Worm (Caenorhabditis elegans): ENCODE measurements around the gene F46B3.16.

F46B3.16 gene

DNA sequence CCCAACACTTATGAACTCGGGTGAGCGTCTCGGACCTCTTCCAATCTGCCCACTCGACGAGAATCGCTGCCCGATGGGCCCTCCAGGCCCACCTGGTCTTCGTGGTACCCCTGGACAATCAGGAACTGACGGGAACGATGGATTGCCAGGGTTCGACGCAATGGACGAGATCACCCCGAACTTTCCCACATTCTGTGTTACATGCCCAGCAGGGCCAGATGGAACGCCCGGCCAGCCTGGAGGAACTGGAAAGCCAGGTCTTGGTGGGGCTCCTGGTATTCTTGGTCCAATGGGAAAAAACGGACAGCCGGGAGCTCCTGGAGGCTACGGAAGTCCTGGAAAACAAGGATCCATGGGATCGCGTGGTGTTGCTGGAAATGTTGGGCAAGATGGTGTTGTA is 33.7 kb upstream of the F46B3.16 start:
- TF ChIP-seq set-16 (GFP tag; IDR thresholded peaks at IDR 0.05), result peak; percentile 76; the same call in 1 of the 2 replicates
- TF ChIP-seq F44E2.7 (GFP tag; IDR thresholded peaks at IDR 0.05), result 0 out of 2 replicates have a peak, but pooled peaks have one; percentile 31
- no peak for TF ChIP-seq nhr-237 (tag; optimal IDR thresholded peaks at IDR 0.05)
- TF ChIP-seq lin-13 (GFP tag; optimal IDR thresholded peaks at IDR 0.05), result no peak

DNA sequence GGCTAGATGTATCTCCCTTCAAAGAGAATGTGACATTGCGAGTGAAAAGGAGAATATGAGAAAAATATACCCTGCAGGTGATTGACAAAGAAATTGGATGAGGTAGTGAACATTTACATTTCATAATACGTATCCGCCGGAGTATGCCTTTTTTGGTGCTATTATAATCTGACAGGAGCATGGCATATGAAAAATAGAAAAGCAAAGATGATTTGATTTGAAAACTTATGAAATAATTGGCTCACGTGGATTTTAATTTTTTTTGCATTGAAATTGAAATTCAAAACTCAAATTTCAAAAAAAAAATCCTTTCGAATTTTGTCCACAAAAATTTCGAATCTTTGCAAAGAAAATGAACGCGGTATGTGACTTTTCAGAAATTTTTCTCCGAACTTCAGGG is 31.4 kb upstream of the F46B3.16 start, which contains the start of gene ttr-11:
ttr-11 (plus strand) TSS at position 301 of the 400 bp plus-strand sequence.
- TF ChIP-seq mdl-1 (tag; optimal IDR thresholded peaks at IDR 0.05), result no peak
- peak in 1 of 2 experiments; percentile 14 for TF ChIP-seq unc-62 (GFP tag; optimal IDR thresholded peaks at IDR 0.05 in 1 of 2)
- TF ChIP-seq unc-62 (tag; optimal IDR thresholded peaks at IDR 0.05), result no peak
- TF ChIP-seq pqm-1 (tag; optimal IDR thresholded peaks at IDR 0.05), result no peak
- TF ChIP-seq unc-39 (tag; optimal IDR thresholded peaks at IDR 0.05), result no peak
- TF ChIP-seq rbr-2 (tag; optimal IDR thresholded peaks at IDR 0.05), result no peak

DNA sequence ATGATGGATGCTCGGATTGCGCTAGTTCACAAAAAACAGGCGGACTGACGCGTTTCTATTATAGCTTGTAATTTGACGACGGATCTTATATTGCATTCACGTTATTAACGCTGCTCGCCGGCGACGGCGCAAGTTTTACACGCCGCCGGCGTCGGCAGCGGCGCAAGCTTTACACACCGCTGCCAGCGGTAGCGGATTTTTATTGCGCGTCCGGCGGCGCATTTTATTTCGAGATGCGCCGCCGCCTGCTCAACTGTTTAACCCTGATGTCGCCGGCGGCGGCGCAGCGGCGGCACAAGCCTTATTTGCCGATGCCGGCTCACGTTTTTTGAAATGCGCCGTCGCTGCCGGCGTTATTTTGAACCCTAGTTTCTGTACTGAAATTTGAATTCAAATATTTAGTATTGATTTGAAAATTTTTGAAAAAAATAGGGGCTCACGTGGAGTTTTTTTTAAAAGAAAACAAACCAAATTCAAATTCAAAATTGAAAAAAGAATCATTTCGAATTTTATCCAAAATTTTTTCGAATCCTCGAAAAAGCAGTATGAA is 29.7 kb upstream of the F46B3.16 start, which contains the start of gene ttr-57:
ttr-57 (plus strand) TSS at position 500 of the 550 bp plus-strand sequence.
- TF ChIP-seq set-16 (GFP tag; IDR thresholded peaks at IDR 0.05) (peak; percentile 86), lin-13 (GFP tag; optimal IDR thresholded peaks at IDR 0.05) (no peak), T20F7.1 (GFP tag; optimal IDR thresholded peaks at IDR 0.05) (no peak), nhr-42 (GFP tag; IDR thresholded peaks at IDR 0.05) (0 out of 2 replicates have a peak, but pooled peaks have one; percentile 35), spr-1 (tag; optimal IDR thresholded peaks at IDR 0.05) (no peak), duxl-1 (tag; optimal IDR thresholded peaks at IDR 0.05; ENCODE audit: poor library complexity) (no peak), nhr-77 (tag; optimal IDR thresholded peaks at IDR 0.05) (no peak), mxl-3 (GFP tag; optimal IDR thresholded peaks at IDR 0.05) (no peak), lin-38 (GFP tag; IDR thresholded peaks at IDR 0.05) (no peak), dpl-1 (GFP tag; optimal IDR thresholded peaks at IDR 0.05) (no peak), php-3 (GFP tag; IDR thresholded peaks at IDR 0.05) (no peak), egl-43 (GFP tag; IDR thresholded peaks at IDR 0.05) (0 out of 2 replicates have a peak, but pooled peaks have one; percentile 36), F44E2.7 (GFP tag; IDR thresholded peaks at IDR 0.05) (0 out of 2 replicates have a peak, but pooled peaks have one; percentile 69)

DNA sequence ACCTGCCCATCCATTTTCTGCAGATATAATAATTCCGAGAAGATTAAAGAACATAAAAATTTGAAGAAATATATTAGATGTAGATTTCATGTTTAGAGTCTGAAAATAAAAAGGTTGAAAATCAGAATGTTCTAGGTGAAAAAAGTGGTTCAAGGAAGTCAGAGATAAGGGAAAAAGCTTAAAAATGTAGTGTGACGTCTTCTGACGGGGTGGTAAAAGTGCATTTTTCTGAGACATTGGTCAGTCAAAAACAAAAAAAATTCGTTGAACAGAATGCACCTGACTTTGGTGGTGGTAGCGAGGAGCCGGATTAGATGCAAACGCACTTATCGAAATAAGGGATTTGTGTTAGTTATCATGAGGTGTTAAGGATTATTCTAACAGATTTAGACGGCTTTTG is 27.8 kb upstream of the F46B3.16 start, which contains the start of gene F46B3.23:
F46B3.23 (minus strand) TSS at position 101 of the 400 bp plus-strand sequence.
- TF ChIP-seq pha-4 (GFP tag; IDR thresholded peaks at IDR 0.05) (no peak), pha-4 (tag; optimal IDR thresholded peaks at IDR 0.05) (no peak), ceh-32 (tag; optimal IDR thresholded peaks at IDR 0.05; ENCODE audit: poor library complexity) (no peak), Y48G9A.11 (GFP tag; IDR thresholded peaks at IDR 0.05) (no peak), F37D6.2 (tag; optimal IDR thresholded peaks at IDR 0.05) (no peak), Y75B8A.6 (GFP tag; IDR thresholded peaks at IDR 0.05) (no peak)

DNA sequence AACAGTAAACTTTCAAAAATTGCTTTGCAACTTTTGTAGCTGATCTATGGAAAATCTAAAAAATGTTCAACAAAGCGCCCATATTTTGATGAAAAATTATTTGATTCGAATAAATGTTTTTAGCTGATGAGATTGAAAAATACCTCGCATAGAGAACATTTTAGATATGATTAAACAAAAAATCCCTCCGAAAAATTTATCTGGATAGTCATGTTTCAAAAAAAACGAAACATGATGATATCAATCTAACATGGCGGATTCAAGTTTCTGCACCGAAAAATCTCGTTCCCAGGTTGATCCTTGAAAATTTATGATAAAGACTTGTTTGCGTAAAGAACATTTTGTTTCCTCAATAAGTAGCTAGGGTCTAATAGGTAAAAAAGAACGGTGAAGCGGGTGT is 25.7 kb upstream of the F46B3.16 start, which contains the start of gene ttr-12:
ttr-12 (minus strand) TSS at position 101 of the 400 bp plus-strand sequence.
- TF ChIP-seq Y5F2A.4 (GFP tag; optimal IDR thresholded peaks at IDR 0.05) (no peak), ceh-28 (tag; optimal IDR thresholded peaks at IDR 0.05) (no peak), nhr-48 (tag; optimal IDR thresholded peaks at IDR 0.05) (peak; percentile 65), unc-130 (GFP tag; optimal IDR thresholded peaks at IDR 0.05) (no peak)

DNA sequence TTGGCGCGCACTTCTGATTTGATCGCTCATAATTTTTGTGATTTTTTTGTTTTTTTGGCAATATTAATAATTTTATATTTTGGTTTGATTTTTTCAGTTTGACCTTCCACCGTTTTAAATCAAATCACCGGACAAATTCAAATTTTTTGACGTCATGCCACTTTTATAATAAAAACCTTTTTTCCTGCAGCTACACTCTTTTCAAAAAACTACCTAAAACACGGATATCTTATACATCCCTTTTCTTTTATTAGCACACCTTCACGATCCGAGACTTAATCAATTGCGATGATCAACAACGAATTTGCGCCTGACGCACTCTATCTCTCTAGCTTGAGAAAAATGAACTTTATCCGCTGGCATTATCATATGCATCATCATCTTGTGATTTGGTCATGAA is 24.9 kb upstream of the F46B3.16 start, which contains the start of gene grd-2:
grd-2 (plus strand) TSS at position 301 of the 400 bp plus-strand sequence.
- no peak for TF ChIP-seq tag-97 (GFP tag; IDR thresholded peaks at IDR 0.05)
- TF ChIP-seq unc-62 (GFP tag; optimal IDR thresholded peaks at IDR 0.05 in 1 of 2), result peak in 1 of 2 experiments; percentile 81
- TF ChIP-seq unc-62 (tag; optimal IDR thresholded peaks at IDR 0.05), result no peak
- no peak for TF ChIP-seq daf-16 (GFP tag; optimal IDR thresholded peaks at IDR 0.05)
- TF ChIP-seq daf-16 (tag; optimal IDR thresholded peaks at IDR 0.05), result no peak
- no peak for TF ChIP-seq unc-39 (tag; optimal IDR thresholded peaks at IDR 0.05)
- TF ChIP-seq nhr-28 (tag; optimal IDR thresholded peaks at IDR 0.05), result no peak
